Worm (Caenorhabditis elegans): ENCODE results near the gene hpa-1.

hpa-1 gene

DNA sequence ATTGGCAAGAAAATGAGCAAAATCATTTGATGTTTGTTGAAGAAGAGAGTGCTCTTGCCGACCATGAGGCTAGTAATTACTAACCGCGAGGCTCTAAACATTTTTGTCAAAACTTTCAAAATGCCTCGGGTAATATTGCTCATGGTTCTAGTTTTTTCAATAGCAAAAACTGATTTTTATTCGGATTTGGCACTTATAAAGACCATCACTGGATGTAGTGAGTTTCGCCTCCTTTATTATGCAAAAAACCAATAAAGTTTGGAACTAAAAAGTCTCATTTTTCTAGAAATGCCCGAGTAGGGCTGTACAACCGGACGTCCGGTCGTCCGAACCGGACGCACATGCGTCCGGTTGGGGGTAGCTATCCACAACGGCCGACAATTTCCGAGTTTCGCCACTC lies at the start of gene hpa-1, which contains the start of gene irld-39:
TSS of gene hpa-1 (minus strand) at position 101 of the 400 bp plus-strand sequence.
TSS of gene irld-39 (plus strand) at position 121 of the 400 bp plus-strand sequence.
- TF ChIP-seq ceh-9 (tag; optimal IDR thresholded peaks at IDR 0.05): no peak
- TF ChIP-seq ceh-2 (tag; optimal IDR thresholded peaks at IDR 0.05): no peak
- no peak for TF ChIP-seq ceh-22 (tag; optimal IDR thresholded peaks at IDR 0.05)
- TF ChIP-seq pqm-1 (tag; optimal IDR thresholded peaks at IDR 0.05): no peak
- no peak for TF ChIP-seq dmd-4 (tag; optimal IDR thresholded peaks at IDR 0.05; ENCODE audit: borderline replicate concordance)
- no peak for TF ChIP-seq pha-4 (tag; optimal IDR thresholded peaks at IDR 0.05)
- no peak for TF ChIP-seq odd-2 (tag; optimal IDR thresholded peaks at IDR 0.05)
- TF ChIP-seq madf-2 (tag; optimal IDR thresholded peaks at IDR 0.05): no peak
- no peak for TF ChIP-seq K09A11.1 (tag; optimal IDR thresholded peaks at IDR 0.05; ENCODE audit: insufficient read depth)
- TF ChIP-seq ceh-18 (tag; optimal IDR thresholded peaks at IDR 0.05): no peak
- no peak for TF ChIP-seq ceh-45 (GFP tag; IDR thresholded peaks at IDR 0.05)
- no peak for TF ChIP-seq unc-55 (GFP tag; optimal IDR thresholded peaks at IDR 0.05)
- TF ChIP-seq fkh-6 (tag; optimal IDR thresholded peaks at IDR 0.05): no peak
- no peak for TF ChIP-seq npax-4 (tag; optimal IDR thresholded peaks at IDR 0.05)
- no peak for TF ChIP-seq ttx-3 (tag; optimal IDR thresholded peaks at IDR 0.05)
- no peak for TF ChIP-seq F13H6.1 (tag; optimal IDR thresholded peaks at IDR 0.05)

ce11 chrIV:16280614-16281013 lies 47.7 kb upstream of the hpa-1 start, which contains the start of gene clec-191:
TSS of gene clec-191 (minus strand) at chrIV:16280714.
- TF ChIP-seq zip-5 (tag; optimal IDR thresholded peaks at IDR 0.05): no peak
- TF ChIP-seq K02D7.2 (tag; optimal IDR thresholded peaks at IDR 0.05): no peak
- no peak for TF ChIP-seq hlh-15 (tag; optimal IDR thresholded peaks at IDR 0.05)
- no peak for TF ChIP-seq syd-9 (tag; optimal IDR thresholded peaks at IDR 0.05)
- no peak for TF ChIP-seq pat-9 (tag; optimal IDR thresholded peaks at IDR 0.05)
- TF ChIP-seq pha-2 (tag; optimal IDR thresholded peaks at IDR 0.05): no peak
- TF ChIP-seq nhr-11 (tag; optimal IDR thresholded peaks at IDR 0.05): no peak
- no peak for TF ChIP-seq ceh-31 (tag; optimal IDR thresholded peaks at IDR 0.05)
- no peak for TF ChIP-seq hlh-6 (tag; optimal IDR thresholded peaks at IDR 0.05)
- TF ChIP-seq tbx-7 (tag; optimal IDR thresholded peaks at IDR 0.05): no peak
- TF ChIP-seq tbx-2 (tag; optimal IDR thresholded peaks at IDR 0.05): no peak
- no peak for TF ChIP-seq pros-1 (tag; optimal IDR thresholded peaks at IDR 0.05)
- no peak for TF ChIP-seq nhr-232 (tag; optimal IDR thresholded peaks at IDR 0.05)
- no peak for TF ChIP-seq K09A11.1 (tag; optimal IDR thresholded peaks at IDR 0.05; ENCODE audit: insufficient read depth)
- no peak for TF ChIP-seq unc-3 (GFP tag; conservative IDR thresholded peaks at IDR 0.05)
- no peak for TF ChIP-seq unc-3 (tag; optimal IDR thresholded peaks at IDR 0.05)
- TF ChIP-seq mec-3 (tag; optimal IDR thresholded peaks at IDR 0.05; ENCODE audit: borderline replicate concordance): no peak
- no peak for TF ChIP-seq ceh-34 (tag; optimal IDR thresholded peaks at IDR 0.05)
- no peak for TF ChIP-seq Y22D7AL.16 (tag; optimal IDR thresholded peaks at IDR 0.05)
- no peak for TF ChIP-seq ahr-1 (tag; optimal IDR thresholded peaks at IDR 0.05)

- TF ChIP-seq pha-4 (tag; optimal IDR thresholded peaks at IDR 0.05) (no peak), fax-1 (tag; optimal IDR thresholded peaks at IDR 0.05) (no peak), nhr-11 (tag; optimal IDR thresholded peaks at IDR 0.05) (no peak), ztf-16 (tag; optimal IDR thresholded peaks at IDR 0.05) (no peak), unc-42 (tag; optimal IDR thresholded peaks at IDR 0.05) (no peak), C38D4.7 (GFP tag; optimal IDR thresholded peaks at IDR 0.05) (no peak), ceh-18 (tag; optimal IDR thresholded peaks at IDR 0.05) (no peak), F13H6.1 (tag; optimal IDR thresholded peaks at IDR 0.05) (no peak), elt-4 (tag; optimal IDR thresholded peaks at IDR 0.05) (no peak), pag-3 (tag; optimal IDR thresholded peaks at IDR 0.05; ENCODE audit: borderline replicate concordance) (no peak)
Measured at ce11 chrIV:16277902-16278301, 45.0 kb upstream of the hpa-1 start, which contains the start of gene ccch-2. TSS of gene ccch-2 (plus strand) at chrIV:16278202.

All from whole organism, late embryonic.